Worm (Caenorhabditis elegans): ENCODE results near the gene C50B6.1.

C50B6.1 gene

DNA sequence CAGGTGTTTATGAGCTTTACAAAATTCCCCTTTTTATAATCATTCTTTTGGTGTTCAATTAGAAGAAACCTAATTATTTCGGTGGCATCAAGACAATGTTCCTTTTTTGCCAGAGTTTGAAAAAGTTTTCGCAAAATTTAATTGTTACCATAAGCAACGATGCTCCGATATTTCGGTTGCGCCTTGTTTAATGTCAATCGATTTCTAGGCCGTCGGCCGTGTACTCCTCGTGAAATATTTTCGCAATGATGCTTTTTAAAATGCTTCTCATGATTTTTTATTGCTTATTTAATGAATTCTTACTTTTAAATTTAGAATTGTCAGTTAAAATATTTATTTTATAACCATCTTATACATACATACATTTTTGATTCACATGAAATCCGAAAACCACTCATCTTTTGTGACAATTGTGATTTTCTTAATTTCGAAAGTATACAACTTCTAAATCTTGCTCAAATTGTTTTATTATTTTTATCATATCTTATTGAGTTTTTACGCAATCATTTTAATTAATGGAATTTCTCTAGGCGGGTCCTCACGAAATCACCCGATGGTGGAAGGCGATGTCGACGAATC is 4.4 kb downstream of the C50B6.1 start, which contains the start of gene C50B6.3:
Gene C50B6.3 (plus strand): TSS at position 529 of the 579 bp plus-strand sequence.
- TF ChIP-seq tbx-8 (GFP tag; optimal IDR thresholded peaks at IDR 0.05) (no peak), hlh-1 (tag; optimal IDR thresholded peaks at IDR 0.05) (no peak), nhr-76 (tag; optimal IDR thresholded peaks at IDR 0.05) (no peak), mab-5 (tag; optimal IDR thresholded peaks at IDR 0.05) (no peak), lsy-2 (tag; optimal IDR thresholded peaks at IDR 0.05) (peak; percentile 62), ceh-39 (tag; optimal IDR thresholded peaks at IDR 0.05) (peak; percentile 31), zip-8 (tag; optimal IDR thresholded peaks at IDR 0.05) (no peak), cnd-1 (tag; optimal IDR thresholded peaks at IDR 0.05) (no peak), nhr-237 (tag; optimal IDR thresholded peaks at IDR 0.05) (no peak), lin-13 (tag; optimal IDR thresholded peaks at IDR 0.05) (peak; percentile 25), pha-4 (tag; optimal IDR thresholded peaks at IDR 0.05) (peak; percentile 17), elt-1 (tag; optimal IDR thresholded peaks at IDR 0.05; ENCODE audit: borderline replicate concordance, insufficient read depth) (no peak), nhr-2 (tag; optimal IDR thresholded peaks at IDR 0.05) (no peak), ztf-11 (tag; optimal IDR thresholded peaks at IDR 0.05) (no peak), elt-3 (tag; optimal IDR thresholded peaks at IDR 0.05) (no peak), M03D4.4 (tag; optimal IDR thresholded peaks at IDR 0.05) (no peak), bed-3 (GFP tag; optimal IDR thresholded peaks at IDR 0.05) (no peak), ham-2 (GFP tag; optimal IDR thresholded peaks at IDR 0.05) (no peak), unc-62 (GFP tag; optimal IDR thresholded peaks at IDR 0.05) (no peak), ceh-83 (GFP tag; optimal IDR thresholded peaks at IDR 0.05) (no peak), nhr-12 (tag; optimal IDR thresholded peaks at IDR 0.05) (no peak), sptf-1 (tag; optimal IDR thresholded peaks at IDR 0.05) (no peak), mep-1 (tag; optimal IDR thresholded peaks at IDR 0.05) (peak; percentile 57)

DNA sequence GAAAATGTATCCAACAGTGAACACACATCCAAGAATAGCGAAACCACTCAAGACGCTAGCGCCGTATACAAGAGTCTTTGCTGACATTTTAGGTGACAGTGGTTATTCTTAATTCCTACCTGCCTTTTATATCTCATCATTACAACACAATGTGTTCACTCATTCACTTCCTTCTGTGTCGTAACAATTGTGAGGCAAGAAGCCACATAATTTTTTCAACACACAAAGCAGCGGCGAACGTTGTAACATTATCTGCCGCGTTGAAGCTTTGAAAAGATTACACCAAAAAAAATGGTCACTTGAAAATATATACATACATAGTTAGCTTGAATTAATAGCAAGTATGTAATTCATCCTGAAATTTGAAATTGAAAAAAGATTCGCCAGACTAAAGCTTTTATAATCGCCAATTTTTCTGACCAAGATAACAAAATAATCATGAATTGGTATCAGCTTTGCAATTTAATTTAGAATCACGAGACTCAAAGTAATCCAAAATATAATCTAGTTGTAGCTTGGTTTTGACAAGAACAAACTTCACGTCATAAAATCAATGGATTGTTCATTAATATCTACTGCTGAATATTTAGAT is 9.3 kb downstream of the C50B6.1 start, which contains the start of the genes col-161 and srh-18:
Gene col-161 (minus strand): TSS at position 101 of the 592 bp plus-strand sequence.
Gene srh-18 (plus strand): TSS at position 542 of the 592 bp plus-strand sequence.
- TF ChIP-seq unc-39 (tag; optimal IDR thresholded peaks at IDR 0.05) (no peak), nhr-237 (tag; optimal IDR thresholded peaks at IDR 0.05) (no peak), ceh-83 (GFP tag; optimal IDR thresholded peaks at IDR 0.05) (no peak), mls-2 (tag; optimal IDR thresholded peaks at IDR 0.05) (no peak)

DNA sequence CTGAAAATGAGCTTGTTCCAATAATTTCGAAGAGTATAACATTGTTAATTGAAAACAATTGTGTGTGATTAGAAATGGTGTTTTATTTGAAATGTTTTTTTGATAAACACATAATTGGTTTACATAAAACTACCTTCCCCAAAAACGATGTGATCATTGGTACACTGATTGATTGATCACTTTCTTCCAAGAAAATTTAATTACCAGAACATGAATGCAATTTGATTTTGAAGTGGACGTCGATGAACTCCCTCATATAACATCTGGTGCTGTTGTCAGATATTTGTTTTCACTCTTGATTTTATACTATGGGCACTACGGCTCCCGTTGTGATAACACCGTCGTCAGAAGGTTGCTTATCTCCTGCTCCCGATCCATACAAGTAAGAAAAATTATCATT is 12.0 kb downstream of the C50B6.1 start, which contains the start of gene srh-15:
Gene srh-15 (plus strand): TSS at position 301 of the 400 bp plus-strand sequence.
- TF ChIP-seq ceh-39 (tag; optimal IDR thresholded peaks at IDR 0.05) (no peak), nhr-76 (tag; optimal IDR thresholded peaks at IDR 0.05) (no peak), nhr-2 (tag; optimal IDR thresholded peaks at IDR 0.05) (no peak), elt-1 (tag; optimal IDR thresholded peaks at IDR 0.05; ENCODE audit: borderline replicate concordance, insufficient read depth) (no peak), tbx-8 (GFP tag; optimal IDR thresholded peaks at IDR 0.05) (no peak), lin-32 (GFP tag; optimal IDR thresholded peaks at IDR 0.05) (no peak), cnd-1 (tag; optimal IDR thresholded peaks at IDR 0.05) (no peak), nhr-12 (tag; optimal IDR thresholded peaks at IDR 0.05) (no peak), elt-3 (tag; optimal IDR thresholded peaks at IDR 0.05) (no peak), mab-5 (tag; optimal IDR thresholded peaks at IDR 0.05) (no peak)

DNA sequence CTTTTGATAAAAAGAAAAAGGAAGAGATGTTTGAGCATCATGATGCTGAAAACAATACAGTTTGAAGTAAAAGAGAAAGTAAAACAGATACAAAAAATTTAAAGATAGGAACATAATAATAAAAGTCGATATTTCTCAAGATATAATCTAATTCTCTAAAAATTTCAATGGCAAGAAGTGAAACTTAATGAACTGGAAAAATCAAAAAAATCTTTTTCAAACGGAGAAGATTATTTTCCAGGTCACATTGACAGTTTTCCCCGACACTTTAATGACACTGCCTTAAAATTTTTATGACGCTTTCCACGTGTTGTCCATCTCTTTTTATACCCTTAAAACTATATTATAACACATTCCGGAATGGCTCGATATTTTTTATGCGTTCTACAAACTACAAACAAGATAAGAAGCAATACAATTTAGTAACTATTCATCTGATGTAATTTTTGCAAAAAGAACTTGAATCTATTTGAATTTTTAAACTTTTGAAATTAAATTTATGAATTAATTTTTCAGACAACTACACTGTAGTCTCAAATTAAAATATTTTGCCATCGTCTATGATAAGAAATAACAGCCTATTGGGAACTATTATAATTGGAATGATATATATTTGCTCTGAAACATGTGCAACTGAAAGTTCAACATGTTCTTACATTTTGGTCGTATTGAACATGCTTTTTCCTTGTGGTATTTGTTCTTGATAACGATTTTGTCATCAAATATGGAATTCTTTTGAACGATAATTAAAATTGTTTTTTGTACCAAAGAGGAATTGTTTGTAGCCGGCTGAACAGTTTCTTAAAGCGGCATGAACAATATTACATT is 16.4 kb downstream of the C50B6.1 start, which contains the start of gene C50B6.7:
Gene C50B6.7 (minus strand): TSS at position 51 of the 828 bp plus-strand sequence.
- TF ChIP-seq ces-1 (GFP tag; optimal IDR thresholded peaks at IDR 0.05) (no peak), nhr-76 (tag; optimal IDR thresholded peaks at IDR 0.05) (no peak), blmp-1 (tag; optimal IDR thresholded peaks at IDR 0.05) (no peak), unc-120 (tag; optimal IDR thresholded peaks at IDR 0.05; ENCODE audit: poor library complexity, severe bottlenecking) (no peak), ham-2 (GFP tag; optimal IDR thresholded peaks at IDR 0.05) (no peak)

DNA sequence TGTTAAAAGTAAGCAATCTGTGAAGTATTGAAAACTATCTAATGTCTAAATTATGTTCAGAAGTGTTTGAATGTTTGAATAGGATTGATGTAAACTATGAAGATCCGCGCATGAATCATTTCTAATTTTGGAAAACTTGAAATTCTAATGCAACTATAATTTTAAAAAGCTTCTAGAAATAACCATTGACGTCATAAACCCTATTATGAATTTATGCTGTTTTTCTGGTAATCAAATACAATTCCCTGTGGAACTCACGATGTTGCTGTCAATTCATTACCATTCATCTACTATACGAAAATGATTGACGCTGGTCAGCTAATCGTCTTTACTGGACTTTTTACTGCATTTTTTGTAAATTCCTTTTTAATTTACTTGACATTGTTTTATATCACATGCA is 18.7 kb downstream of the C50B6.1 start, which contains the start of gene str-37:
Gene str-37 (plus strand): TSS at position 301 of the 400 bp plus-strand sequence.
- TF ChIP-seq sptf-1 (tag; optimal IDR thresholded peaks at IDR 0.05) = no peak
- no peak for TF ChIP-seq elt-1 (tag; optimal IDR thresholded peaks at IDR 0.05; ENCODE audit: borderline replicate concordance, insufficient read depth)
- no peak for TF ChIP-seq nhr-237 (tag; optimal IDR thresholded peaks at IDR 0.05)
- TF ChIP-seq mls-2 (tag; optimal IDR thresholded peaks at IDR 0.05) = no peak
- no peak for TF ChIP-seq mab-5 (tag; optimal IDR thresholded peaks at IDR 0.05)
- no peak for TF ChIP-seq pha-4 (tag; optimal IDR thresholded peaks at IDR 0.05)
- TF ChIP-seq ham-2 (GFP tag; optimal IDR thresholded peaks at IDR 0.05) = no peak
- no peak for TF ChIP-seq ceh-43 (GFP tag; optimal IDR thresholded peaks at IDR 0.05)
- TF ChIP-seq lsy-2 (tag; optimal IDR thresholded peaks at IDR 0.05) = no peak
- no peak for TF ChIP-seq zip-8 (tag; optimal IDR thresholded peaks at IDR 0.05)
- no peak for TF ChIP-seq lin-13 (tag; optimal IDR thresholded peaks at IDR 0.05)
- TF ChIP-seq blmp-1 (tag; optimal IDR thresholded peaks at IDR 0.05) = no peak
- no peak for TF ChIP-seq snpc-4 (tag; optimal IDR thresholded peaks at IDR 0.05)
- TF ChIP-seq nhr-28 (tag; optimal IDR thresholded peaks at IDR 0.05) = no peak

Data from whole organism, mixed stage, embryonic.